Fruit fly (Drosophila melanogaster) Kc167 (cell line): ENCODE measurements around the gene CecC.

Source experiments
- Myc ChIP-seq: fragments of >200 bp; optimal IDR thresholded peaks from 2 replicates; lab custom pipeline; 2017; ENCODE audit warnings: missing external identifiers
- Sin3A ChIP-seq: fragments of >200 bp; optimal IDR thresholded peaks from 2 replicates; lab custom pipeline; 2018; ENCODE audit warnings: missing external identifiers
- h ChIP-seq: fragments of >200 bp; optimal IDR thresholded peaks from 3 replicates; lab custom pipeline; 2018; ENCODE audit warnings: missing external identifiers
- insv ChIP-seq: fragments of >200 bp; optimal IDR thresholded peaks from 3 replicates; lab custom pipeline; 2018; ENCODE audit warnings: missing external identifiers
- psq ChIP-seq: fragments of >200 bp; optimal IDR thresholded peaks from 2 replicates; lab custom pipeline; 2017; ENCODE audit warnings: missing external identifiers
- ttk ChIP-seq: sonication (Bioruptor generic); optimal IDR thresholded peaks from 2 replicates; lab custom pipeline; 2017; ENCODE audit warnings: missing external identifiers

Gene CecC

DNA sequence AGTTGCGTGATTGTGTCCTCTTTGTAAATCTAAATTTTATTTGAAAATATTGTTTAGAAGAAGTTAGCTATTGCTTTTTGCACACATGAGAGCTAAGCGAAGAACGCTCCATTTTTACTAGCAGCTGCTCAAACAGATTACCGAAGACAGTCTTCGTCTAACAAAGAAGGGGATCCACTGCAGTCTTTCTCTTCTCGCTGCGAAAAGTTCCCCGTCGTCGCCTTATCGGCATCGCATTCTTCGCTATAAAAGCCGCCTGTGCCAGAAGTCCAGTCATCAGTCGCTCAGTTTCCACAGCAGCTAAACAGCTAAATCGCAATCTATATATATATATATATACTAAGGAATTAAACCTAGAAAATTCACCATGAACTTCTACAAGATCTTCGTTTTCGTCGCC lies at the start of gene CecC:
Gene CecC (plus strand): TSS at position 275 of the 400 bp plus-strand sequence.
- TF ChIP-seq Myc = no peak
- TF ChIP-seq h (lab: Kevin White, UChicago) = no peak
- TF ChIP-seq Sin3A = no peak
- no peak for TF ChIP-seq insv
- no peak for TF ChIP-seq ttk
- TF ChIP-seq psq (lab: Kevin White, UChicago) = no peak

DNA sequence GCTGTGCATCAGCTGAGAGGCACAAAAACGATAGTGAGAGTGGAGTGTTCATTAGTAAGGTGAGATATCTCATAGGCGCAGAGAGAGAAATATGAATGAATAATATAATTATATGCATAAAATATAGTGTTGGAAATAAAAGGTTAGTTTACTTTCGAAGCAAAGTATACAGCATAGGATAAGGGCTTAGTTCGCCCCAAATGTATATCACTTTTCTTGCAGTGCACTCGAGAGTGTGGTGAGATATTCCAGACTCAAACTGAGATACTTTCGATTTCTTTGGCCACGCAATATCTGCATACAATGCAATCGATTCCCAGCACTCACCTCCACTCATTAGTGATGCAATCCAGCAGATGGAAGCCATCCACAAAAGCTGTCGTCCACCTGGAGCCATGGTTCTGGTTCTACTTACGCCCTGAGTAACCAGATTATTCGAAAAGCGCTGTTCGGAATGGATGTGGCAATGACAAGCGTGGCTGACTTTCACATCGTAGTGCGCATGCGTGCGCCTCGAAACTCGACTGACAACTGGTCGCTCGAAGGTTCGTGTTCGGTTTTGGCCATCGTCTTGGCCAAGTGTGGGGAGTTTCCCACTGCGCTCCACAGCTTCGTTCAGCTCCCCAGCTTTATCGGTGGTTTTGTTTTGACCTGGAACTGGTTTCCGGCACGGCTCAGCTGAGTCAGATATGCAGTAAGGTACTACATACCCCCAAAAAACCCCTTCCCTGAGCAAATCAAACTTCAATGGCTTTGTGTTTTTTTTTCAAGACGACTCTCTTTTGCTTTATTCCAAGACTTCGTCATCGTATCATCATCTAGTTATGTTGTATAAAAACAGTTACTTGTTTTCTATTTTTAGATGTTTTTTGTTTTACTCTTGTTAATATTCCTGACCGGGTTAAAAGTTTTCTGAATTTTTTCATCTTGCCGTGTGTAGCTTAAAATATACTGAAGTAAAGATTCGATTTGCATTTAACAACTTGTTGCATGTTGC lies 45.3 kb upstream of the CecC start, which contains the start of gene Rsod:
Gene Rsod (minus strand): TSS at position 537 of the 997 bp plus-strand sequence.
- no peak for TF ChIP-seq psq (lab: Kevin White, UChicago)
- TF ChIP-seq ttk = no peak
- TF ChIP-seq Myc = no peak

DNA sequence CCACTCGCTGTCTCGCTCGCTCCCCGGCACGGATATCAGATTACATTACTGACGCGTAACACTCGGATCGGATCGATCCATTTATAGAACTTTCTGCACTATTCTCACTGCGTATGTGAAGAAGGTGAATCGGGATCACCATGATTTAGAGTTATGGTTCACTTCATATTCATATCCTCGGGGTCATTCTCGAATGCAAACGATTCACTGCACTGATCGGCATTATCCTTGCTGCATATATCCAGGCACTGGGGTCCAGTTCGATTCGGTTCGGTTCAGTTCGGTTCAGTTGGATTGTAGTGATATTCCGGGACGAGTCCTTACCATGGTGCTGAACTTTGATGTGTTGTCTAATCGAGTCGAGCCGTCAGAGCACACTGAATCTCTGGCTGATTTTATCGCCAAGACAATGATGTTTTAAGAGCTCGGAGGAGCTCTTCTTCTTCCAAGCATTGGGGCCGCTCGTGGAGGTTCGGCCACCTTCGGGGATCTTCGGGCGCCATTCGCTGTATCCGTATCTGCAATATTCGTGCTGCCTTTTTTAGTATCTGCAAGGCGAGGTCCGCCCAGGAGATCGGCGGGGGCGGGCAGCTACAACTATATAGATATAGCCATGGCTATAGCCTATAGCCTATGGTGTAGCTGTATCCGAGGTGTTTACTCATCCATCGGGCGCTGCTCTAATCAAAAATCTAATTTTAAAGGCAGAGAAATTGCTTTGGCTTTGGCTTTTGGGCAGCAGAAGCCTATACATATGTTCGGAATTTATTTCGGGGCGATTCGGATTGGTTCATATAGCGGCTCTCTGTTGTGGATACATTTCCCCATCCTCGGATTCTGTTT lies 41.9 kb upstream of the CecC start, which contains the start of gene Mlc2:
Gene Mlc2 (minus strand): TSS at position 392 of the 843 bp plus-strand sequence.
- TF ChIP-seq Myc = no peak
- no peak for TF ChIP-seq Sin3A
- no peak for TF ChIP-seq psq (lab: Kevin White, UChicago)
- TF ChIP-seq ttk = no peak
- no peak for TF ChIP-seq insv
- no peak for TF ChIP-seq h (lab: Kevin White, UChicago)

DNA sequence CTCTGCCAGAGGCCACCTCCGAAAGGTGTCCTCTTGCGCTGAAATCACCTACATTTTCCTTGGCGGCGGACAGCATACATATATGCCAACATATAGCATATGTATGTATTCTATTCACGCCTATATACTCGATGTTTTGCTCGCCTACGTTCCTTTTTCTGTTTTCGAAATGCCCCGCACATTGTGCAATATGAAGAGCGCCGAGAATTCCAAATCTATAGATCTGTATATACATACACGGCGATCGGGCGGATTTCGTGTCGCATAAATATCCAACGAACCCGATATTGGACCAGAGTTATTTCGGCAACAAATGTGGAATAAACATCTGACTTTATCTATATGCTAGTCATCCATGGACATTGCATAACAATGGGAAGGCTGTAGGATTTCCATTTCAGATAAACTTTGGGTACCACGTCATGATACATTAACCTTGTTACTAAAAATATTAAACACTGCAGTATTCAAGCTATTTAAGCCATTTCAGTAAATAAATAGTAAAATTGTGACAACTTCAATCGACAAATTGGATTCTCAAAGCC lies 41.2 kb upstream of the CecC start:
- TF ChIP-seq Myc (no peak), h (lab: Kevin White, UChicago) (no peak), psq (lab: Kevin White, UChicago) (no peak), insv (no peak), ttk (no peak), Sin3A (no peak)

DNA sequence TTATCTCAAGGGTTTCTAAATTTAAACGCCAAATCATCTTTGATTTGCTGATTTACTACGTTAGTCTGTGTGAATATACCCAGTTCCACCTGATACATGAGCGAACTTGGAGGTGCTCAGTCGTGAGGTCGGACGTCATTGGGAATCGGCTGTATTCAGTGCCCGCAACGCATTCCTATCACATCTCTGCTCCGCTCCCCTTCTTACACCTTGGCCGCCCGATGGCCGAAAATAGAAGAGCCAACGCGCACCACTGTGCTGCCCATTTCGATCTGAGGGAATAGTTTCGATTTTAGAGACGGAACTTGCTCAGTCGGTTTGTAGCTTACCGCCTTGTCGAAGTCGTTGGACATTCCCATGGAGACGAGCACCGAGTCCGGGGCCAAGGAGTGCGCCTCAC lies 40.0 kb upstream of the CecC start:
- TF ChIP-seq insv (no peak), h (lab: Kevin White, UChicago) (no peak), Myc (no peak), Sin3A (no peak), psq (lab: Kevin White, UChicago) (no peak), ttk (no peak)

DNA sequence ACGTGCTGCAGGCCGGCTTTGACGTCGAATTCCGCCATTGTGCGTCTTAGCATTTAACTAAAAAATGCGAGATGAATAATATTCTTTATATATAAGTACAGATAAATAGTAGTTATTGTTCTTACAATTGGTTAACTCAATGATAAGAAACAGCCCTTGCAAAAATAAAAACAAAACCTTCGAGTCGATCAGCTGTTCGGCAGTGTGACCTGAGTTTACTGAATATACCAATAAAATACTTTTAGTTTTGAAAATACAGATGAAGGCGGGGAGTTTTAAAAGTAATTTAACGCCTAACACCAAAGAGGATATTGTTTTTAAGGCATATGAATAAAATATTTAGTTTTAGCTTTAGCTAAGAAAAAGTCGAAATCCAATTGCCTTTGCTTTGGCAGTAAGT lies 38.8 kb upstream of the CecC start, which contains the start of the genes CG1983 and CG15530:
Gene CG1983 (minus strand): TSS at position 207 of the 400 bp plus-strand sequence.
Gene CG15530 (plus strand): TSS at position 384 of the 400 bp plus-strand sequence.
- TF ChIP-seq Sin3A (no peak), ttk (no peak), insv (no peak), psq (lab: Kevin White, UChicago) (no peak), Myc (no peak), h (lab: Kevin White, UChicago) (no peak)

DNA sequence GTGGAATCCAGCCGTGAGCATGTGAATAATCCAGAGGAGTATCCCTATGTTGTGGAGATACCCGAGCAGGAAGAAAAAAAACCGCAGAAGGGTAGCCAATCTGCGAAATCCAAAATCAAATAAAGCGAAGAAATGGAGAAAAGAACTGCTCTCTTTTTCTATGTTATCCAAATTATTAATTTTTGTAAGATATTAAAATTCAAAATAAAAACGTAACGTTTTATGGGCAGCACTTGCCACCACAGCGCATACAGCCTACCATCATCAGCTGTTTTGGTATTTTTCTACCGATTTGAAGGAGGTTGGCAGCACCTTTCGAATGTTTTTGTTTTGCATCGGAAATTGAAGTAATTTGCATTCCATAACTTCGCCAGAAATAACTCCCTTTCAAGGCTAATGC lies 36.4 kb upstream of the CecC start, which contains the start of gene Bet5:
Gene Bet5 (plus strand): TSS at position 299 of the 400 bp plus-strand sequence.
- TF ChIP-seq h (lab: Kevin White, UChicago) (no peak), Sin3A (no peak), ttk (no peak), psq (lab: Kevin White, UChicago) (no peak), insv (no peak)

DNA sequence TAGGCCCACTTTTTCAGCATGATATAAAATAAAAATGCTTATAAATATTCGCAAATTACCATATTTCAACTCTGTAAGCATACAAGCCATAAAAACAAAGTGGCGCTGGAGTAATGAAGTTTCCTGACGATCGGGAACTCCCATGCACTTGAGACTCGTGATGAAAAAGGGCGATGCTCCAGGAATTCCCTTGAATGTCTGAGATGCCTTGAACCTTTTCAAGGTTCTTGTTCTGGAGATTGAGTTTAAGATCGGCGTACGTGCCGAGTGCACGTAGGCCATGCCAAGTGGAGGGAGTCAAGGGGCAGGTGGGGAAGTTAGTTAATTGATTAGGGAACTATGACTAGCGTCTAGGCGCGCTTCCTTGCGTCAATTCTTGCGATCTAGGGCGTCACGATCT lies 32.4 kb upstream of the CecC start:
- TF ChIP-seq h (lab: Kevin White, UChicago) = no peak
- TF ChIP-seq insv = no peak
- no peak for TF ChIP-seq Myc
- TF ChIP-seq ttk = no peak
- no peak for TF ChIP-seq Sin3A
- no peak for TF ChIP-seq psq (lab: Kevin White, UChicago)

DNA sequence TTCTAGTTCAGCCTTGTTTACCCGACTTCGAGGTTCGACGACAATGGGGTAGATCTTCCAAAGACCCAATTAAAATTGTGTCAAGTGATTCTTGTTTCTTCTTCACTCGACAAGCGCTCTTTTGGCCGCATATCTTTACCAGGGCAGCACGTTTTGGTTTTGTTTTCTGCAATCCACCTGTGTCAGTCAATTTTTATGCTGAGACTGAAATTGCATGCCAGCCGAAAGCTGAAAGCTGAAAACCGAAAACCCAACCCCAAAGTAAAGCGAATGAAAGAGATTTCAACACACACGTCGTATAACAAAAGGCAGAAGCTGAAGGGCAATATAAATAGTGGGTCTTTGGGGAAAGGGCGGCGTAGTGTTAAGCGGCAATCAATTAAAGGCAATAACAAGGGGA lies 26.9 kb upstream of the CecC start:
- TF ChIP-seq insv = no peak
- TF ChIP-seq psq (lab: Kevin White, UChicago) = no peak

DNA sequence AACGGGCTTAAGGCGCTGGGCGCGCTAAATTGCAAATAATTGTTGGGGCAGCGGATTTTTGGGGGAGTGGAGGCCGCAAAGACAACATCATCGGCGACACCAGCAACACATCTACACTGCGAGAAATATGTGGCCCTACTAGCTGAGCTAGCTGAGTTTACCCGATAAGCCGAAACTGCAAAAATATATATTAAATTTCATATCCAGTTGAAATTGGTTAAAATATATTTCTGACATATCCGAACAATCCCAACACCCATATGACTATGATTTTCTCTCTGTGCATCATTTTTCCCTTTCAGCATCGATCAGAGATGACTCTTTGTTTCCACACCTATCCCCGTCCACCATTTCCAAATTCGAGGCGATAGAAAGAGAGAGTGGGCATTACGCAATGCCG lies 26.4 kb upstream of the CecC start:
- TF ChIP-seq insv (no peak), Sin3A (no peak), ttk (no peak), Myc (no peak), psq (lab: Kevin White, UChicago) (no peak), h (lab: Kevin White, UChicago) (no peak)

DNA sequence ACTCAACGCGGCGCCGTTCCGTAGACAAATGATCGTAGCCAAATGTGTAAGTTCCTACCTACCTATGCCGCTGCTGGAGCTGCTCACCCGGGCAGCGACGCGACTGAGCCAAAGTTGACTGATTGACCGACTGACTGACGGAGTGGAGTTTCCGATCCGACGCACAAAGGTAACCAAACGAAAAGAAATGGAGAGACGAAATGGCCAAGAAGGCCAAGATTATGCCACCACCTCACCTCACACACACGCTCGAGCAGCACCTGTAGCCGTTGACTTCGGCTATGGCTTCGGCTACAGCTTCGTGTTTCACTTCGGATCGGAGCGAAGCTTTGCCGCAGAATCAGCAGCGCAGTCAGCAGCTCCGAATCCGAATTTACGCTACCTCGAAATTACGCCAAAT lies 25.2 kb upstream of the CecC start, which contains the start of gene CG9747:
Gene CG9747 (minus strand): TSS at position 206 of the 400 bp plus-strand sequence.
- TF ChIP-seq insv = no peak
- TF ChIP-seq Myc = no peak
- TF ChIP-seq ttk = no peak
- no peak for TF ChIP-seq Sin3A
- TF ChIP-seq psq (lab: Kevin White, UChicago) = no peak
- no peak for TF ChIP-seq h (lab: Kevin White, UChicago)

DNA sequence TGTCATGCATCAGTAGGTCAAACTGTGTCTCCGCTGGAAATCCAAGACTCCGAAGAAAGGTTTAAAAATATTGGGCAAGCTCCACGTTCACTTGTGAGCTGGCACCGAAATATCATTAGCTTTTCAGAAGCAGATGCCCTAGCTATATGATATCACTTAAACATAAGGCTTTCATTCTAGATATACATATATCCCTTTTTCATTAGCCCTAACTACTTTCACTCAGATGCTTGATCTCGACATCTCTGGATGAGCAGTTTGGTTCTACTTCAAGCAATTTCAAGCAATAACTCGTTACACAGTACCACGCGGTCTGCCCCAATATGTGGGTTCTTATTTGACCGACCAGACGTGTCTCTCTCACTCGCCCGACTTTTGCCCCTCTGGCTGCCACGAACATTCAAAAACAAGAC lies 24.8 kb upstream of the CecC start:
- TF ChIP-seq Sin3A (no peak), ttk (no peak), Myc (no peak), insv (no peak), psq (lab: Kevin White, UChicago) (no peak), h (lab: Kevin White, UChicago) (no peak)
